Worm (Caenorhabditis elegans): Measurements from ENCODE around the gene lgc-41.

ce11 chrX:10428557-10428956, 25.5 kb upstream of the lgc-41 start, which contains the start of gene mig-15:
- TF ChIP-seq unc-62 (GFP tag; optimal IDR thresholded peaks at IDR 0.05), result no peak
- no peak for TF ChIP-seq pha-4 (tag; optimal IDR thresholded peaks at IDR 0.05)
- TF ChIP-seq ztf-11 (tag; optimal IDR thresholded peaks at IDR 0.05), result no peak
- no peak for TF ChIP-seq snpc-4 (tag; optimal IDR thresholded peaks at IDR 0.05)

Data from whole organism, mixed stage, embryonic.